Worm (Caenorhabditis elegans) whole organism, early embryonic: ENCODE results near the gene C13C4.8.

Experiments used
- B0310.2 ChIP-seq: sonication (generic microtip); optimal IDR thresholded peaks from 2 replicates; lab custom pipeline; 2016; ENCODE audit warnings: mild to moderate bottlenecking, missing genetic modification characterization, missing compliant biosample characterization
- F13C5.2 ChIP-seq: sonication (generic microtip); optimal IDR thresholded peaks from 2 replicates; lab custom pipeline; 2017; ENCODE audit warnings: mild to moderate bottlenecking, missing genetic modification characterization, inconsistent platforms, missing compliant biosample characterization
- aly-1 ChIP-seq: sonication (generic microtip); optimal IDR thresholded peaks from 2 replicates; lab custom pipeline; 2016; ENCODE audit warnings: missing genetic modification characterization, missing compliant biosample characterization
- ama-1 ChIP-seq: fragments of 150-350 bp; optimal IDR thresholded peaks from 2 replicates; lab custom pipeline; 2014
- ceh-13 ChIP-seq: fragments of 200-800 bp; sonication (Bioruptor generic); optimal IDR thresholded peaks from 2 replicates; lab custom pipeline; 2018; ENCODE audit warnings: mild to moderate bottlenecking, missing genetic modification characterization, missing compliant biosample characterization
- ceh-36 ChIP-seq: sonication (generic microtip); optimal IDR thresholded peaks from 2 replicates; lab custom pipeline; 2016; ENCODE audit warnings: missing genetic modification characterization, inconsistent platforms, missing compliant biosample characterization
- ets-7 ChIP-seq: sonication (generic microtip); optimal IDR thresholded peaks from 2 replicates; lab custom pipeline; 2016; ENCODE audit warnings: missing genotype, missing genetic modification characterization, missing compliant biosample characterization
- flt-1 ChIP-seq: fragments of 200-800 bp; sonication (Bioruptor generic); IDR thresholded peaks from 2 replicates; pipeline ENCODE4 v1.3.6; 2022; ENCODE audit warnings: missing genetic modification characterization, missing compliant biosample characterization
- hmbx-1 ChIP-seq: sonication (generic microtip); optimal IDR thresholded peaks from 2 replicates; lab custom pipeline; 2016; ENCODE audit warnings: mild to moderate bottlenecking, missing genetic modification characterization, missing compliant biosample characterization
- hmg-4 ChIP-seq: fragments of 200-800 bp; sonication (Bioruptor generic); optimal IDR thresholded peaks from 2 replicates; lab custom pipeline; 2018; ENCODE audit warnings: mild to moderate bottlenecking, missing genetic modification characterization, missing compliant biosample characterization
- hnd-1 ChIP-seq: sonication (generic microtip); optimal IDR thresholded peaks from 2 replicates; lab custom pipeline; 2016; ENCODE audit warnings: missing genetic modification characterization, missing compliant biosample characterization
- pes-1 ChIP-seq: fragments of 200-800 bp; sonication (Bioruptor generic); IDR thresholded peaks from 2 replicates; pipeline ENCODE4 v1.3.6; 2022; ENCODE audit warnings: missing genetic modification reagents, missing genetic modification characterization, missing compliant biosample characterization
- scrt-1 ChIP-seq: fragments of 200-800 bp; sonication (Bioruptor generic); IDR thresholded peaks from 2 replicates; pipeline ENCODE4 v1.3.6; 2022; ENCODE audit warnings: missing genetic modification characterization, missing compliant biosample characterization
- sea-1 ChIP-seq: fragments of 200-800 bp; sonication (Bioruptor generic); conservative IDR thresholded peaks from 2 replicates; pipeline ENCODE4 v1.3.6; 2022; ENCODE audit warnings: missing genetic modification characterization, missing compliant biosample characterization
- tbx-11 ChIP-seq: fragments of 200-800 bp; sonication (Bioruptor generic); IDR thresholded peaks from 2 replicates; pipeline ENCODE4 v1.3.6; 2022; ENCODE audit warnings: missing genetic modification characterization, missing compliant biosample characterization
- tbx-37 ChIP-seq: fragments of 200-800 bp; sonication (Bioruptor generic); conservative IDR thresholded peaks from 2 replicates; pipeline ENCODE4 v1.3.6; 2022; ENCODE audit warnings: missing genetic modification reagents, missing genetic modification characterization, missing compliant biosample characterization
- tra-4 ChIP-seq: sonication (generic microtip); optimal IDR thresholded peaks from 2 replicates; lab custom pipeline; 2017; ENCODE audit warnings: missing genetic modification characterization, missing compliant biosample characterization

Gene C13C4.8

DNA sequence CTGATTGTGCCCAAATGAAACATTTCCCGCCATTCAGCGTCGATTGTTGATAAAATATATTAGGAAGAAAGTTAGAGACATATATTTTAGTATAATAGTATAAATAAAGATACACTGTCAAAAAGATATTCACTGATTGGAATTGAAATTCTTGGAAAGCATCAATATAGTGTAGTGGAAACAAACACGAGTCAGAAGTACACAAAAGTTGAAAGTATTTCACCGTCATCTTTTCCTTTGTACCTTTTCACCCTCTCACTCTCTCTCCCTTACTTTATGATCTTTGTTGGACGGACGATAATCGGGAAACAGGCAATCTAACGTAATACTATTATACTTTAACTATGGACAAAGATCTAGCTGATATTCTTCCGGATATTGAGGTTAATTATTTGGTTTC lies 23.8 kb upstream of the C13C4.8 start, which contains the start of gene nhr-208:
Gene nhr-208, plus strand, starts transcription at position 288 of the 400 bp plus-strand sequence.
- no peak for TF ChIP-seq ceh-36 (tag; lab: Kevin White, UChicago)
- no peak for TF ChIP-seq hmbx-1
- TF ChIP-seq aly-1 (tag; lab: Kevin White, UChicago): no peak
- TF ChIP-seq hmg-4 (GFP tag; lab: Kevin White, UChicago): no peak
- TF ChIP-seq scrt-1 (GFP tag; lab: Robert Waterston, UW): no peak
- no peak for TF ChIP-seq B0310.2
- TF ChIP-seq F13C5.2 (tag; lab: Kevin White, UChicago): no peak
- TF ChIP-seq hnd-1 (tag; lab: Kevin White, UChicago): no peak
- no peak for TF ChIP-seq ceh-13 (GFP tag; lab: Kevin White, UChicago)

DNA sequence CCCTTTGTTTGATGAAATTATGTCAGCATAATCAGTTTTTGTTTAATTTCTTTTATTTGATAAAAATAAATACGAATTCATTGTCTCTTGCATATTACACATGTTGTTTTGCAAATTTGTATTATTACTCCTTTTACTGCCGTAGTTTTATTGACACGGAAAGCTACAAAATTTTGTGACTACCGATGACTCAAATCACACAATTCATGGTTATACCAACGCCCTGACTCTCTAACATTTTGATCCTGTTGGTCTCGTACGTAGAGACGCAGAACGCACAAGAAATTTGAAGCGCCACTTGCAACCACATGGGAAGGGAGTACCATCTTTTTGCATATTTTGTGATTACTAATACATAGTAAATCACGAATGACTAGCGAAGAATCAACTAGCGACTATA lies 21.9 kb upstream of the C13C4.8 start, which contains the start of gene nhr-207:
Gene nhr-207, plus strand, starts transcription at position 282 of the 400 bp plus-strand sequence.
- TF ChIP-seq aly-1 (tag; lab: Kevin White, UChicago) (no peak), ets-7 (tag; lab: Kevin White, UChicago) (no peak), pes-1 (GFP tag; lab: Robert Waterston, UW) (no peak), tbx-37 (GFP tag; lab: Robert Waterston, UW) (no peak), ama-1 (no peak), hmg-4 (GFP tag; lab: Kevin White, UChicago) (no peak), F13C5.2 (tag; lab: Kevin White, UChicago) (no peak), ceh-13 (GFP tag; lab: Kevin White, UChicago) (no peak), ceh-36 (tag; lab: Kevin White, UChicago) (no peak), hnd-1 (tag; lab: Kevin White, UChicago) (no peak), sea-1 (no peak)

DNA sequence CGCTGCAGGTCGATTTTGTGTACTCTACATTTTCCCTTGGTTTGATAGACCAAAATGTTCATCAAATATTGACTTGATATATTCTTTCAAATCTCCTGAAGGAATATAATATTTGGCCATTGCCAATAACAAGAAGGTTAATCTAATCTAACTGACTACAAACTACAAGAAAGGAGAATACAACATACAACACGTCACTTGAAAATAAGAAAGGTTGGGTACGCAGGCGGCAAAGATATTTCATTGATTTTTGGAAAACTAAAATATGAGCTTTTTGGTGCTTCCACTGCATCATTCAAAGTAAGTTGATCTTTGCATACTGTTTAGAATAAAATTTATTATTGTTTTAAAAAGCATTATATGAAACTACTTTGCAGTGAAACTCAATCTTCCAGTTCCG lies 19.7 kb upstream of the C13C4.8 start, which contains the start of gene nhr-209:
Gene nhr-209, plus strand, starts transcription at position 27 of the 400 bp plus-strand sequence.
- TF ChIP-seq B0310.2 (no peak), flt-1 (no peak), ets-7 (tag; lab: Kevin White, UChicago) (no peak), F13C5.2 (tag; lab: Kevin White, UChicago) (no peak), aly-1 (tag; lab: Kevin White, UChicago) (no peak), hmbx-1 (no peak), tbx-11 (GFP tag; lab: Robert Waterston, UW) (no peak), scrt-1 (GFP tag; lab: Robert Waterston, UW) (no peak), pes-1 (GFP tag; lab: Robert Waterston, UW) (no peak), tra-4 (no peak)

DNA sequence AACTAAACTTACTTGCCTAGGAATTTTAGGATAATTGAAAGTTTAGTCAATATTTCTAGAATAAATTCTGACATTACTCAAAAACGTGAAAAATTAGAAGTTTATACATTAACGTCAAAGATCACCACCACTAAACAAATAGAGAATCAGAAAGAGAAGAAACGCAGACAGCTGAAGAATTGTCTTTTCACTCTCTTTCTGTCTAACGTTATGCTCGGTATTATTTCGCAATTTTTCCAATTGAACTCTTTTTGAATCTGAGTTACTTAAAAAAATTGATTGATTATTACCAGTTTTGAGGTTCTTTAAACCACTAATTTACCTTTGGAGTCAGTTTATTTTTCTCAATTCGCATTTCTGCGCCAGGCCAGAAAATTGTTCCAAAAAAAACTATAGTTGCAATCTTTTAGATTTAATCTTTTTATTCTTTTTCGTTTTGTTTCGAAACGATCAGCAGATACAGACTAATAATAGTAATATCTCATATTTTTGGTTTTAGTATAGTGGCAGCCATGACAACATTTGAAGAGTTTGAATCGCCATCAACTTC lies 16.9 kb upstream of the C13C4.8 start, which contains the start of gene nhr-154:
Gene nhr-154, plus strand, starts transcription at position 500 of the 550 bp plus-strand sequence.
- TF ChIP-seq hmg-4 (GFP tag; lab: Kevin White, UChicago) (no peak), hnd-1 (tag; lab: Kevin White, UChicago) (no peak), scrt-1 (GFP tag; lab: Robert Waterston, UW) (no peak), aly-1 (tag; lab: Kevin White, UChicago) (no peak), hmbx-1 (no peak), ceh-13 (GFP tag; lab: Kevin White, UChicago) (no peak), ceh-36 (tag; lab: Kevin White, UChicago) (no peak), tbx-37 (GFP tag; lab: Robert Waterston, UW) (no peak), flt-1 (no peak)

- TF ChIP-seq B0310.2 (no peak), hmbx-1 (no peak), ceh-13 (GFP tag; lab: Kevin White, UChicago) (no peak)
Observed at ce11 chrV:12103920-12104319, 13.9 kb upstream of the C13C4.8 start, which contains the start of gene nhr-153. Gene nhr-153, plus strand, starts transcription at chrV:12104220.

DNA sequence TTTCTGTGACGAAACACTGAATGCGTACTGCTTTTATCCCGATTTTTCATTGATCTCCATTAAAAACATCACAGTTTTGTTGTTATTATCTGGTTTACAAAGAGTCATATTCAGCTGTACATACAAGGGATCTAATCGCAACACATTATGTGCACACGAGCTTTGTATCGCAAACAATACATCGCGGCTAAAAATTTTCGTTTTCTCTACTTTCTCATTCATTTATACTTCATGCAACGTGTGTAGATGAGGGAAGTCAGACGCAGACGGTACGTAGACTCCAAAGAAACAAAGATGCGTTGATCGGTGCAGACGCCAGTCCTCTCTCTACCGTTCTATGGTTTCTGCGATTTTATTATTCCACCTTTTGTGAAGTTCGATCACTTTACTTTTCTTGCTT lies 11.0 kb upstream of the C13C4.8 start, which contains the start of gene nhr-136:
Gene nhr-136, plus strand, starts transcription at position 301 of the 400 bp plus-strand sequence.
- TF ChIP-seq ama-1 (no peak), flt-1 (no peak), scrt-1 (GFP tag; lab: Robert Waterston, UW) (no peak), sea-1 (no peak), pes-1 (GFP tag; lab: Robert Waterston, UW) (no peak), tbx-37 (GFP tag; lab: Robert Waterston, UW) (no peak), tra-4 (no peak), F13C5.2 (tag; lab: Kevin White, UChicago) (no peak), ceh-13 (GFP tag; lab: Kevin White, UChicago) (no peak), hmg-4 (GFP tag; lab: Kevin White, UChicago) (no peak), ets-7 (tag; lab: Kevin White, UChicago) (no peak)

DNA sequence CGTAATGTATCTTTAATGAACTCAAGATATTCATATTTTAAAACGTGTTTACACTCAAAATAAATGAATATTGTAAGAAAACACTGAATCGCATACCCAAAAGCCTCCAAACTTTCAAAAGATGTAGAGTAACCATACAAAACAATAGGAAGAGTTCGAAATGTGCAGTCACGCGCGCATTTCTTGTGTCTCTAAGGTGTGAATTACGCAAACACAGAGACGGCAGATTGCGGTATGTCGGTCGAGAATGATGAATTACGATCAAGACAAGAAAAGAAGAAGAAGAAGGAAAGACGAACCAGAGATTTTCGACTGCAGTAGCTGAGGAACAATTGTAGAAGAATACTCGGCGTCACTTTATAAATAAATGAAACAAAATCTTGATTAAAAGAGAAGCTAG lies 6.4 kb upstream of the C13C4.8 start, which contains the start of gene lhpp-1:
Gene lhpp-1, minus strand, starts transcription at position 354 of the 400 bp plus-strand sequence.
- TF ChIP-seq ceh-13 (GFP tag; lab: Kevin White, UChicago): no peak
- TF ChIP-seq hnd-1 (tag; lab: Kevin White, UChicago): no peak
- TF ChIP-seq ama-1: no peak
- no peak for TF ChIP-seq tbx-37 (GFP tag; lab: Robert Waterston, UW)
- no peak for TF ChIP-seq ets-7 (tag; lab: Kevin White, UChicago)
- TF ChIP-seq sea-1: no peak
- no peak for TF ChIP-seq tbx-11 (GFP tag; lab: Robert Waterston, UW)
- TF ChIP-seq pes-1 (GFP tag; lab: Robert Waterston, UW): no peak
- no peak for TF ChIP-seq tra-4
- no peak for TF ChIP-seq scrt-1 (GFP tag; lab: Robert Waterston, UW)
- no peak for TF ChIP-seq B0310.2
- no peak for TF ChIP-seq ceh-36 (tag; lab: Kevin White, UChicago)
- TF ChIP-seq flt-1: no peak
- no peak for TF ChIP-seq aly-1 (tag; lab: Kevin White, UChicago)
- no peak for TF ChIP-seq F13C5.2 (tag; lab: Kevin White, UChicago)
- TF ChIP-seq hmg-4 (GFP tag; lab: Kevin White, UChicago): no peak
- TF ChIP-seq hmbx-1: no peak
